Fruit fly (Drosophila melanogaster) whole organism, adult: ENCODE results near the gene Ugt35C1.

ENCODE experiments used
- CG33017 ChIP-seq: fragments of 200-800 bp; sonication (Bioruptor generic); optimal IDR thresholded peaks from 2 replicates; lab custom pipeline; 2018; ENCODE audit warnings: missing biosample characterization, mild to moderate bottlenecking, missing genetic modification characterization, moderate library complexity
- CG7045 ChIP-seq: fragments of 200-800 bp; sonication (Bioruptor generic); optimal IDR thresholded peaks from 2 replicates; lab custom pipeline; 2017; ENCODE audit warnings: missing biosample characterization, mild to moderate bottlenecking, missing genetic modification characterization
- CG7101 ChIP-seq: fragments of 200-800 bp; sonication (Bioruptor generic); optimal IDR thresholded peaks from 2 replicates; lab custom pipeline; 2018; ENCODE audit warnings: missing biosample characterization, mild to moderate bottlenecking, missing genetic modification characterization, moderate library complexity
- Clk ChIP-seq: fragments of 200-800 bp; sonication (Bioruptor generic); optimal IDR thresholded peaks from 2 replicates; lab custom pipeline; 2017; ENCODE audit warnings: missing biosample characterization, missing genetic modification characterization
- Crg-1 ChIP-seq: fragments of 200-800 bp; sonication (Bioruptor generic); optimal IDR thresholded peaks from 2 replicates; lab custom pipeline; 2016; ENCODE audit warnings: missing biosample characterization, missing genetic modification characterization
- Hr96 ChIP-seq: fragments of 200-800 bp; sonication (Bioruptor generic); optimal IDR thresholded peaks from 2 replicates; lab custom pipeline; 2016; ENCODE audit warnings: missing biosample characterization, missing genetic modification characterization
- Mnt ChIP-seq: fragments of 200-800 bp; sonication (Bioruptor generic); optimal IDR thresholded peaks from 2 replicates; lab custom pipeline; 2016; ENCODE audit warnings: missing biosample characterization, mild to moderate bottlenecking, missing genetic modification characterization
- bab1 ChIP-seq: fragments of 200-800 bp; sonication (Bioruptor generic); optimal IDR thresholded peaks from 3 replicates; lab custom pipeline; 2019; ENCODE audit warnings: missing biosample characterization, mild to moderate bottlenecking, missing genetic modification characterization, moderate library complexity
- cic ChIP-seq: fragments of 200-800 bp; sonication (Bioruptor generic); optimal IDR thresholded peaks from 2 replicates; lab custom pipeline; 2017; ENCODE audit warnings: missing biosample characterization, mild to moderate bottlenecking, missing genetic modification characterization, moderate library complexity
- cnc ChIP-seq, 2 experiments: fragments of >200 bp; optimal IDR thresholded peaks; 2 replicates each; lab custom pipeline; 2017
- kay ChIP-seq: fragments of 200-800 bp; sonication (Bioruptor generic); peaks from one replicate; lab custom pipeline; 2016; ENCODE audit warnings: missing biosample characterization, missing genetic modification characterization, borderline replicate concordance
- ovo ChIP-seq: fragments of 200-800 bp; sonication (Bioruptor generic); optimal IDR thresholded peaks from 2 replicates; lab custom pipeline; 2016; ENCODE audit warnings: missing biosample characterization, missing genetic modification characterization
- toe ChIP-seq: fragments of 200-800 bp; sonication (Bioruptor generic); optimal IDR thresholded peaks from 2 replicates; lab custom pipeline; 2016; ENCODE audit warnings: missing biosample characterization, missing genetic modification characterization

DNA sequence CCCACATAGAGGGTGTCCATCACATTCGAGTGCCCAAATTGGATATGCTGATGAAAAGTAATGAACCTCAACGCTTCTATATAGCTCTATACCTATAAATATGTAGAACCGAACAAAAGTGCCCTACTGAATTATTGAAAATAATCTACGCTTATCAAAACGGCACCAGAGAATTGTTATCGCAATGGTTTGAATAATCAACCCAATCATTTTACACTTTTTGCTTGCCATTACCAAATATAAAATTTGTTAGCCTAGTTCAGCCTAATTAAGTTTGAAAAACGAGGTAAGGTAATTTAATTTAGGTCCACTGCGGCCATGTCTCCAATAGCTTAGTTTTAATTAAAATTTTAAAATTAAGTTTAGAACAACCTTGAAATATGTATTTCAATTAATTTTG is 47.6 kb upstream of the Ugt35C1 start:
- TF ChIP-seq ovo (no peak), bab1 (GFP tag; lab: Kevin White, UChicago) (no peak), cnc (optimal IDR thresholded peaks at IDR 0.05; lab: Kevin White, UChicago) (no peak), toe (GFP tag; lab: Kevin White, UChicago) (no peak), CG7101 (no peak), Clk (no peak), Crg-1 (GFP tag; lab: Kevin White, UChicago) (no peak), cic (GFP tag; lab: Kevin White, UChicago) (no peak), Mnt (no peak), CG33017 (no peak), CG7045 (GFP tag; lab: Kevin White, UChicago) (no peak), kay (GFP tag; lab: Kevin White, UChicago) (no peak), Hr96 (GFP tag; lab: Kevin White, UChicago) (no peak)
